Worm (Caenorhabditis elegans): ENCODE measurements around the gene unc-62.

DNA sequence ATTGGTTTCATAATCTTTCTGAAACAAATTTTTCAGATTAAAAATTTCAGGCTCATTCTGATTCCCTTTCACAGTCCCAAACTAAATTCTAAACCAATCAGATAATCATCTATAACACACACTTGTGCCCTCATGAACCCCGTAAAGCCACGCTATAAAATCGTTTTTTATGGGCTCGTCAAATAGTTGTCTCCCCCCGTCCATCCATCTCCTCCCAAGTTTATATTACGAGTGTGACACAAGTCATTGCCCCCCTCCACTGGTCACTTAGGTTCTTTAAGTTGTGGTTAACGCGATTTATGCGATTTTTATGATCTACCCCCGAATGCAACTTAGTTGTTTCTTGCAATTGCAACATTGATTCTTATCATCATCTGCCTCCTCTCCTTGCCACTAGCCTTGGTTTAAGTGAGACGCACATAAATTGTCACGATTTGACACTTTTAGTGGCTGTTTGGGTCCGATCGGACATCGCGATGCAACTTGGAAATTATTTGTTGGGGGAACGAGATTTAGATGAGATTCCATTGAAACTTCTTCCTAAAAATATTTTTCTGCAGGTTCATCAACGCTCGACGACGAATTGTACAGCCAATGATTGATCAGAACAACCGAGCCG is 12.2 kb downstream of the unc-62 start:
- no peak for TF ChIP-seq flt-1 (GFP tag; IDR thresholded peaks at IDR 0.05)
- TF ChIP-seq ztf-29 (GFP tag; IDR thresholded peaks at IDR 0.05), result no peak
- no peak for TF ChIP-seq med-1 (GFP tag; optimal IDR thresholded peaks at IDR 0.05; ENCODE audit: insufficient read depth)
- TF ChIP-seq cog-1 (tag; optimal IDR thresholded peaks at IDR 0.05), result no peak
- no peak for TF ChIP-seq klf-2 (GFP tag; conservative IDR thresholded peaks at IDR 0.05)
- TF ChIP-seq ztf-23 (GFP tag; IDR thresholded peaks at IDR 0.05), result no peak
- TF ChIP-seq T22C8.4 (GFP tag; IDR thresholded peaks at IDR 0.05), result no peak
- TF ChIP-seq tab-1 (GFP tag; IDR thresholded peaks at IDR 0.05), result no peak

Measured in whole organism, midembryonic.